Fruit fly (Drosophila melanogaster) whole organism, embryonic: ENCODE data around the gene sni.

Source experiments
- B-H1 ChIP-seq: fragments of 200-800 bp; sonication (Bioruptor generic); IDR thresholded peaks from 3 replicates; pipeline ENCODE4 v1.3.6; 2022; ENCODE audit warnings: missing biosample characterization, missing genetic modification characterization
- CG10543 ChIP-seq: fragments of 200-800 bp; sonication (Bioruptor generic); optimal IDR thresholded peaks from 3 replicates; lab custom pipeline; 2017; ENCODE audit warnings: missing biosample characterization, mild to moderate bottlenecking, missing genetic modification characterization, moderate library complexity
- CG12391 ChIP-seq: fragments of 200-800 bp; sonication (Bioruptor generic); optimal IDR thresholded peaks from 3 replicates; lab custom pipeline; 2018; ENCODE audit warnings: missing biosample characterization, mild to moderate bottlenecking, missing genetic modification characterization, moderate library complexity
- CG13296 ChIP-seq: fragments of 200-800 bp; sonication (Bioruptor generic); optimal IDR thresholded peaks from 3 replicates; lab custom pipeline; 2018; ENCODE audit warnings: missing biosample characterization, mild to moderate bottlenecking, missing genetic modification characterization
- CG13775 ChIP-seq: fragments of 200-800 bp; sonication (Bioruptor generic); optimal IDR thresholded peaks from 3 replicates; lab custom pipeline; 2017; ENCODE audit warnings: missing biosample characterization, mild to moderate bottlenecking, missing genetic modification characterization
- CG14965 ChIP-seq: fragments of 200-800 bp; sonication (Bioruptor generic); optimal IDR thresholded peaks from 2 replicates; lab custom pipeline; 2016; ENCODE audit warnings: missing biosample characterization, missing genetic modification characterization, borderline replicate concordance
- CG15514 ChIP-seq: fragments of 200-800 bp; sonication (Bioruptor generic); optimal IDR thresholded peaks from 3 replicates; lab custom pipeline; 2017; ENCODE audit warnings: missing biosample characterization, missing genetic modification characterization, mild to moderate bottlenecking, moderate library complexity, missing genetic modification reagents
- CG16815 ChIP-seq: fragments of 200-800 bp; sonication (Bioruptor generic); optimal IDR thresholded peaks from 3 replicates; lab custom pipeline; 2017; ENCODE audit warnings: missing biosample characterization, mild to moderate bottlenecking, missing genetic modification characterization
- CG16863 ChIP-seq: fragments of 200-800 bp; sonication (Bioruptor generic); optimal IDR thresholded peaks from 3 replicates; lab custom pipeline; 2016; ENCODE audit warnings: missing biosample characterization, missing genetic modification characterization
- CG17359 ChIP-seq: fragments of 200-800 bp; sonication (Bioruptor generic); optimal IDR thresholded peaks from 3 replicates; lab custom pipeline; 2018; ENCODE audit warnings: missing biosample characterization, mild to moderate bottlenecking, missing genetic modification characterization, moderate library complexity
- CG17385 ChIP-seq: fragments of 200-800 bp; sonication (Bioruptor generic); optimal IDR thresholded peaks from 3 replicates; lab custom pipeline; 2018; ENCODE audit warnings: missing biosample characterization, mild to moderate bottlenecking, missing genetic modification characterization
- CG2199 ChIP-seq: fragments of 200-800 bp; sonication (Bioruptor generic); IDR thresholded peaks from 3 replicates; pipeline ENCODE4 v1.3.6; 2022; ENCODE audit warnings: missing biosample characterization, missing genetic modification characterization
- CG31365 ChIP-seq: fragments of 200-800 bp; sonication (Bioruptor generic); optimal IDR thresholded peaks from 2 replicates; lab custom pipeline; 2018; ENCODE audit warnings: missing biosample characterization, mild to moderate bottlenecking, missing genetic modification characterization
- CG3163 ChIP-seq: fragments of 200-800 bp; sonication (Bioruptor generic); optimal IDR thresholded peaks from 3 replicates; lab custom pipeline; 2016; ENCODE audit warnings: missing biosample characterization, missing genetic modification characterization
- CG32532 ChIP-seq: fragments of 200-800 bp; sonication (Bioruptor generic); IDR thresholded peaks from 2 replicates; pipeline ENCODE4 v1.3.6; 2022; ENCODE audit warnings: missing biosample characterization, missing genetic modification characterization
- CG34376 ChIP-seq: fragments of 200-800 bp; sonication (Bioruptor generic); optimal IDR thresholded peaks from 2 replicates; lab custom pipeline; 2018; ENCODE audit warnings: missing biosample characterization, mild to moderate bottlenecking, missing genetic modification characterization
- CG3838 ChIP-seq: fragments of 200-800 bp; sonication (Bioruptor generic); optimal IDR thresholded peaks from 3 replicates; lab custom pipeline; 2016; ENCODE audit warnings: missing biosample characterization, missing genetic modification characterization
- CG43689 ChIP-seq: fragments of 200-800 bp; sonication (Bioruptor generic); IDR thresholded peaks from 2 replicates; pipeline ENCODE4 v1.3.6; 2022; ENCODE audit warnings: missing biosample characterization, missing genetic modification characterization
- CG4730 ChIP-seq: fragments of 200-800 bp; sonication (Bioruptor generic); IDR thresholded peaks from 2 replicates; pipeline ENCODE4 v1.3.6; 2022; ENCODE audit warnings: missing biosample characterization, missing genetic modification characterization
- CG6654 ChIP-seq: fragments of 200-800 bp; sonication (Bioruptor generic); optimal IDR thresholded peaks from 2 replicates; lab custom pipeline; 2017; ENCODE audit warnings: missing biosample characterization, mild to moderate bottlenecking, missing genetic modification characterization
- CG6689 ChIP-seq: fragments of 200-800 bp; sonication (Bioruptor generic); IDR thresholded peaks from 2 replicates; pipeline ENCODE4 v1.3.6; 2022; ENCODE audit warnings: missing biosample characterization, missing genetic modification characterization
- CG6854 ChIP-seq: fragments of 200-800 bp; sonication (Bioruptor generic); optimal IDR thresholded peaks from 3 replicates; lab custom pipeline; 2017; ENCODE audit warnings: missing biosample characterization, mild to moderate bottlenecking, missing genetic modification characterization
- CG7963 ChIP-seq: fragments of 200-800 bp; sonication (Bioruptor generic); IDR thresholded peaks from 3 replicates; pipeline ENCODE4 v1.3.6; 2022; ENCODE audit warnings: missing biosample characterization, missing genetic modification characterization; ENCODE audit not compliant: partially characterized antibody
- CG9797 ChIP-seq: fragments of 200-800 bp; sonication (Bioruptor generic); optimal IDR thresholded peaks from 3 replicates; lab custom pipeline; 2018; ENCODE audit warnings: missing biosample characterization, mild to moderate bottlenecking, missing genetic modification characterization
- E2f1 ChIP-seq: fragments of 200-800 bp; sonication (Bioruptor generic); IDR thresholded peaks from 2 replicates; pipeline ENCODE4 v1.3.6; 2022; ENCODE audit warnings: missing biosample characterization, missing genetic modification characterization
- Fer3 ChIP-seq: fragments of 200-800 bp; sonication (Bioruptor generic); optimal IDR thresholded peaks from 2 replicates; lab custom pipeline; 2018; ENCODE audit warnings: missing biosample characterization, mild to moderate bottlenecking, missing genetic modification characterization, moderate library complexity
- H15 ChIP-seq: fragments of 200-800 bp; sonication (Bioruptor generic); IDR thresholded peaks from 3 replicates; pipeline ENCODE4 v1.3.6; 2022; ENCODE audit warnings: missing biosample characterization, missing genetic modification characterization
- NC2α ChIP-seq: fragments of 200-800 bp; sonication (Bioruptor generic); optimal IDR thresholded peaks from 2 replicates; lab custom pipeline; 2016; ENCODE audit warnings: missing biosample characterization, missing genetic modification characterization
- Sry-β ChIP-seq: fragments of 200-800 bp; sonication (Bioruptor generic); optimal IDR thresholded peaks from 2 replicates; lab custom pipeline; 2018; ENCODE audit warnings: missing biosample characterization, mild to moderate bottlenecking, missing genetic modification characterization, moderate library complexity
- br ChIP-seq: fragments of >200 bp; optimal IDR thresholded peaks from 2 replicates; lab custom pipeline; 2017
- chif ChIP-seq, 2 experiments: fragments of 200-800 bp; sonication (Bioruptor generic); optimal IDR thresholded peaks; 3 replicates each; lab custom pipeline; 2016; ENCODE audit warnings: missing biosample characterization in 2 of 2, missing genetic modification characterization in 2 of 2
- dan ChIP-seq: fragments of 200-800 bp; sonication (Bioruptor generic); IDR thresholded peaks from 2 replicates; pipeline ENCODE4 v1.3.6; 2022; ENCODE audit warnings: missing biosample characterization, missing genetic modification characterization
- dm ChIP-seq: fragments of 200-800 bp; sonication (Bioruptor generic); optimal IDR thresholded peaks from 3 replicates; lab custom pipeline; 2016; ENCODE audit warnings: missing biosample characterization, missing genetic modification characterization
- dmrt11E ChIP-seq: fragments of 200-800 bp; sonication (Bioruptor generic); optimal IDR thresholded peaks from 3 replicates; lab custom pipeline; 2018; ENCODE audit warnings: missing biosample characterization, mild to moderate bottlenecking, missing genetic modification characterization, moderate library complexity
- dysf ChIP-seq: fragments of 200-800 bp; sonication (Bioruptor generic); IDR thresholded peaks from 3 replicates; pipeline ENCODE4 v1.3.6; 2022; ENCODE audit warnings: missing biosample characterization, missing genetic modification characterization
- fd3F ChIP-seq: fragments of 200-800 bp; sonication (Bioruptor generic); optimal IDR thresholded peaks from 2 replicates; lab custom pipeline; 2018; ENCODE audit warnings: missing biosample characterization, mild to moderate bottlenecking, missing genetic modification characterization, moderate library complexity
- gcm2 ChIP-seq: fragments of 200-800 bp; sonication (Bioruptor generic); optimal IDR thresholded peaks from 2 replicates; lab custom pipeline; 2016; ENCODE audit warnings: missing biosample characterization, missing genetic modification characterization
- gem ChIP-seq: fragments of 200-800 bp; sonication (Bioruptor generic); optimal IDR thresholded peaks from 2 replicates; lab custom pipeline; 2019; ENCODE audit warnings: missing biosample characterization, mild to moderate bottlenecking, missing genetic modification characterization, moderate library complexity
- ind ChIP-seq: fragments of 200-800 bp; sonication (Bioruptor generic); optimal IDR thresholded peaks from 3 replicates; lab custom pipeline; 2016; ENCODE audit warnings: missing biosample characterization, missing genetic modification characterization
- ken ChIP-seq: fragments of 200-800 bp; sonication (Bioruptor generic); IDR thresholded peaks from 3 replicates; pipeline ENCODE4 v1.3.6; 2022; ENCODE audit warnings: missing biosample characterization, missing genetic modification characterization
- luna ChIP-seq: fragments of 200-800 bp; sonication (Bioruptor generic); optimal IDR thresholded peaks from 2 replicates; lab custom pipeline; 2016; ENCODE audit warnings: missing biosample characterization, missing genetic modification characterization
- psq ChIP-seq: fragments of 200-800 bp; sonication (Bioruptor generic); optimal IDR thresholded peaks from 2 replicates; lab custom pipeline; 2017; ENCODE audit warnings: missing biosample characterization, missing genetic modification characterization
- repo ChIP-seq: fragments of 200-800 bp; sonication (Bioruptor generic); optimal IDR thresholded peaks from 2 replicates; lab custom pipeline; 2016; ENCODE audit warnings: missing biosample characterization, missing genetic modification characterization
- slou ChIP-seq: fragments of 200-800 bp; sonication (Bioruptor generic); optimal IDR thresholded peaks from 3 replicates; lab custom pipeline; 2016; ENCODE audit warnings: missing biosample characterization, missing genetic modification characterization
- stc ChIP-seq: fragments of 200-800 bp; sonication (Bioruptor generic); IDR thresholded peaks from 2 replicates; pipeline ENCODE4 v1.3.6; 2022; ENCODE audit warnings: missing biosample characterization, missing genetic modification characterization
- tio ChIP-seq: fragments of 200-800 bp; sonication (Bioruptor generic); optimal IDR thresholded peaks from 2 replicates; lab custom pipeline; 2017; ENCODE audit warnings: missing biosample characterization, missing genetic modification characterization, inconsistent platforms
- trem ChIP-seq: fragments of 200-800 bp; optimal IDR thresholded peaks from 3 replicates; lab custom pipeline; 2019; ENCODE audit warnings: missing biosample characterization, mild to moderate bottlenecking, missing genetic modification characterization, moderate library complexity
- tx ChIP-seq: fragments of 200-800 bp; sonication (Bioruptor generic); optimal IDR thresholded peaks from 2 replicates; lab custom pipeline; 2016; ENCODE audit warnings: missing biosample characterization, missing genetic modification characterization
- zf30C ChIP-seq: fragments of 200-800 bp; sonication (Bioruptor generic); optimal IDR thresholded peaks from 3 replicates; lab custom pipeline; 2018; ENCODE audit warnings: missing biosample characterization, mild to moderate bottlenecking, missing genetic modification characterization
- zfh1 ChIP-seq: fragments of 200-800 bp; sonication (Bioruptor generic); IDR thresholded peaks from 3 replicates; pipeline ENCODE4 v1.3.6; 2022; ENCODE audit warnings: missing biosample characterization, missing genetic modification characterization

Gene sni

DNA sequence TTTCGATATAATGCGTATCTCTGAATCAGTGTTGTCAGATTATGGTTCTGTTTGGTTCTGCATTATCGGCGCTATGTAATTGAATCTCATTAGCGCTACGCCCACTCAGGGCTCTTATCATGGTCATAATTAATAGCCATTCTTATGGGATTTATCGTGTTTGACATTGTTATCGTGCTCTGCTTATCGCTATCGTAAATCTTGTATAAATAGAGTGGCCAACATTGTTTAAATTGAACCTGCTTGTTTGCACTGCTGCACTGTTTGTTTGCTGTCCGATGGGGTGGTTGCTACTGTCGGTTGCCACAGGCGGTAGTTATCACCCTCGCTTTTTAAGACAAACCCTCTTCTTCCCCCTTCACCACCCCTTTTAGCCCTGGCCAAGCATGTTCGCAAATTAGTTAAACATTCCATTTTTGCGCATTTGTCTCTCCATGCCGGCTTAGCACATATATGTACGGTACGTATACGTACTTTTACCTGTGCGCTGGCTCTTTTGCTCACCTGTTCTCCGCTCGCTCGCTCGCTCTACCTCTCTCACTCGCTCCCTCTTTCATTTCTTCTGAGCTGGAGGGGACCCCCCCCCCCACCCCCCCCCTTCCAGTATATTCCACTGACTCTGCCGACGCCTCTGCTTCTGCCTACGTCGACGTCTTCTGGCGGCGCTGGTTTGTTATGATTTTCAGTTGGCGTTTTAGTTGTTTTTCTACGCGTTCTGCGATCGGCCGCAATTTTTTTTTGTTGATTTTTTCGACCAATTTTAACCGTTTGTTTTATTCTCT is 13.7 kb downstream of the sni start (continued):
- TF ChIP-seq CG6854 (GFP tag; lab: Kevin White, UChicago) (peak; percentile 68), CG9797 (GFP tag; lab: Kevin White, UChicago) (peak; percentile 23), trem (peak; percentile 4), CG16815 (GFP tag; lab: Kevin White, UChicago) (no peak), CG16863 (GFP tag; lab: Kevin White, UChicago) (peak; percentile 55), CG10543 (GFP tag; lab: Kevin White, UChicago) (peak; percentile 49), ind (no peak), CG43689 (no peak), CG13775 (GFP tag; lab: Kevin White, UChicago) (no peak), zfh1 (GFP tag; lab: Robert Waterston, UW) (0 out of 3 replicates have a peak, but pooled peaks have one; percentile 32), CG17359 (peak; percentile 52), CG7963 (GFP tag; lab: Robert Waterston, UW) (no peak), dm (GFP tag; lab: Kevin White, UChicago) (no peak), zf30C (GFP tag; lab: Kevin White, UChicago) (no peak), NC2α (GFP tag; lab: Kevin White, UChicago) (peak; percentile 30), CG6654 (no peak), slou (GFP tag; lab: Kevin White, UChicago) (no peak), H15 (GFP tag; lab: Robert Waterston, UW) (no peak), CG31365 (tag; lab: Kevin White, UChicago) (peak; percentile 59), psq (GFP tag; lab: Kevin White, UChicago) (no peak), stc (peak; percentile 58; the same call in 1 of the 2 replicates), B-H1 (GFP tag; lab: Robert Waterston, UW) (no peak), CG3163 (GFP tag; lab: Kevin White, UChicago) (peak; percentile 5), CG17385 (peak; percentile 41), E2f1 (no peak), CG12391 (tag; lab: Kevin White, UChicago) (peak; percentile 16), dmrt11E (peak; percentile 51), Fer3 (tag; lab: Kevin White, UChicago) (peak; percentile 50), luna (no peak), dan (GFP tag; lab: Robert Waterston, UW) (no peak), CG15514 (peak; percentile 39), br (lab: Kevin White, UChicago) (no peak), CG4730 (GFP tag; lab: Robert Waterston, UW) (no peak), CG3838 (GFP tag; lab: Kevin White, UChicago) (peak; percentile 12), CG13296 (GFP tag; lab: Kevin White, UChicago) (peak; percentile 74), fd3F (GFP tag; lab: Kevin White, UChicago) (no peak), CG32532 (GFP tag; lab: Robert Waterston, UW) (no peak), tx (peak; percentile 16), gem (tag; lab: Kevin White, UChicago) (peak; percentile 55), dysf (no peak), ken (GFP tag; lab: Robert Waterston, UW) (no peak), gcm2 (GFP tag; lab: Kevin White, UChicago) (no peak), chif (GFP tag; optimal IDR thresholded peaks at IDR 0.05; lab: Kevin White, UChicago) (peak; percentile 29 to 57), CG6689 (0 out of 2 replicates have a peak, but pooled peaks have one; percentile 39), repo (GFP tag; lab: Kevin White, UChicago) (peak; percentile 26), CG34376 (GFP tag; lab: Kevin White, UChicago) (peak; percentile 59), Sry-β (peak; percentile 35), CG2199 (GFP tag; lab: Robert Waterston, UW) (no peak), CG14965 (GFP tag; lab: Kevin White, UChicago) (peak; percentile 36), tio (GFP tag; lab: Kevin White, UChicago) (no peak)
